Worm (Caenorhabditis elegans) whole organism, L1 larva: ENCODE measurements around the gene pept-2.
A peak's percentile ranks its signal among the peaks of the same experiment; 100 is the strongest.

Experiments used
- aly-2 ChIP-seq: fragments of 150-350 bp; optimal IDR thresholded peaks from 2 replicates; lab custom pipeline; 2014; ENCODE audit warnings: missing biosample characterization, missing genetic modification characterization
- blmp-1 ChIP-seq: fragments of 150-350 bp; optimal IDR thresholded peaks from 2 replicates; lab custom pipeline; 2014; ENCODE audit warnings: missing biosample characterization, missing genetic modification characterization
- ceh-8 ChIP-seq: fragments of 200-800 bp; sonication (Bioruptor generic); optimal IDR thresholded peaks from 2 replicates; lab custom pipeline; 2018; ENCODE audit warnings: mild to moderate bottlenecking, missing genetic modification characterization, moderate library complexity, missing compliant biosample characterization
- dsc-1 ChIP-seq: sonication (generic microtip); optimal IDR thresholded peaks from 2 replicates; lab custom pipeline; 2016; ENCODE audit warnings: mild to moderate bottlenecking, missing genetic modification characterization, missing compliant biosample characterization
- efl-1 ChIP-seq, 4 experiments: fragments of 150-350 bp; optimal IDR thresholded peaks in 3 of 4; peaks in 1 of 4; 1 replicate in 1 of 4; 2 replicates in 3 of 4; lab custom pipeline; 2014; ENCODE audit warnings: missing biosample characterization in 2 of 4, missing genetic modification characterization in 2 of 4, missing genetic modification reagents in 2 of 4
- elt-2 ChIP-seq: sonication (generic microtip); optimal IDR thresholded peaks from 2 replicates; lab custom pipeline; 2016; ENCODE audit warnings: missing genetic modification characterization, mild to moderate bottlenecking, inconsistent platforms, missing compliant biosample characterization, missing genetic modification reagents
- elt-3 ChIP-seq, 6 experiments: fragments of 150-350 bp in 1 of 6; sonication (generic microtip); optimal IDR thresholded peaks; 2 replicates each; lab custom pipeline; 2017 to 2018; ENCODE audit warnings: missing biosample characterization in 6 of 6, missing genetic modification characterization in 6 of 6, inconsistent platforms in 1 of 6
- fkh-4 ChIP-seq: sonication (generic microtip); optimal IDR thresholded peaks from 2 replicates; lab custom pipeline; 2016; ENCODE audit warnings: missing compliant biosample characterization, missing genetic modification characterization, borderline replicate concordance
- lin-14 ChIP-seq: fragments of 200-800 bp; sonication (Bioruptor generic); optimal IDR thresholded peaks from 2 replicates; lab custom pipeline; 2018; ENCODE audit warnings: mild to moderate bottlenecking, missing genetic modification characterization, moderate library complexity, missing compliant biosample characterization
- lin-15B ChIP-seq: fragments of 150-350 bp; sonication (generic microtip); optimal IDR thresholded peaks from 3 replicates; lab custom pipeline; 2014; ENCODE audit warnings: missing biosample characterization, missing genetic modification characterization
- lin-35 ChIP-seq, 2 experiments: fragments of 150-350 bp; optimal IDR thresholded peaks; 2 replicates each; lab custom pipeline; 2014; ENCODE audit warnings: missing biosample characterization in 2 of 2, missing genetic modification characterization in 2 of 2, missing genetic modification reagents in 2 of 2
- lsy-2 ChIP-seq, 2 experiments: fragments of 150-350 bp; optimal IDR thresholded peaks; 2 replicates each; lab custom pipeline; 2014; ENCODE audit warnings: missing biosample characterization in 2 of 2, missing genetic modification characterization in 2 of 2
- mdl-1 ChIP-seq, 2 experiments: fragments of 150-350 bp; optimal IDR thresholded peaks; 2 replicates each; lab custom pipeline; 2014 to 2017; ENCODE audit warnings: missing biosample characterization in 2 of 2, missing genetic modification characterization in 2 of 2, inconsistent platforms in 1 of 2
- mef-2 ChIP-seq: fragments of 150-350 bp; optimal IDR thresholded peaks from 2 replicates; lab custom pipeline; 2014; ENCODE audit warnings: missing biosample characterization, missing genetic modification characterization
- nhr-19 ChIP-seq: fragments of 200-800 bp; sonication (Bioruptor generic); conservative IDR thresholded peaks from 2 replicates; pipeline ENCODE4 v1.3.6; 2022; ENCODE audit warnings: missing genetic modification characterization, missing compliant biosample characterization
- nhr-20 ChIP-seq: sonication (generic microtip); optimal IDR thresholded peaks from 2 replicates; lab custom pipeline; 2016; ENCODE audit warnings: mild to moderate bottlenecking, missing genetic modification characterization, missing compliant biosample characterization
- nhr-85 ChIP-seq: sonication (generic microtip); peaks from one replicate; lab custom pipeline; 2016; ENCODE audit warnings: missing genetic modification characterization, inconsistent platforms, missing compliant biosample characterization
- nhr-90 ChIP-seq: sonication (generic microtip); optimal IDR thresholded peaks from 2 replicates; lab custom pipeline; 2016; ENCODE audit warnings: mild to moderate bottlenecking, missing genetic modification characterization, missing compliant biosample characterization; ENCODE audit not compliant: poor library complexity
- pag-3 ChIP-seq: sonication (generic microtip); optimal IDR thresholded peaks from 2 replicates; lab custom pipeline; 2017; ENCODE audit warnings: missing genetic modification characterization, mild to moderate bottlenecking, missing compliant biosample characterization, antibody characterized with exemption, borderline replicate concordance; ENCODE audit not compliant: insufficient read depth
- pax-3 ChIP-seq: fragments of 200-800 bp; sonication (Bioruptor generic); optimal IDR thresholded peaks from 2 replicates; lab custom pipeline; 2018; ENCODE audit warnings: mild to moderate bottlenecking, missing genetic modification characterization, moderate library complexity, missing compliant biosample characterization
- snu-23 ChIP-seq: sonication (generic microtip); optimal IDR thresholded peaks from 2 replicates; lab custom pipeline; 2016; ENCODE audit warnings: missing genetic modification characterization, missing compliant biosample characterization
- sox-4 ChIP-seq: sonication (generic microtip); optimal IDR thresholded peaks from 2 replicates; lab custom pipeline; 2016; ENCODE audit warnings: missing genetic modification characterization, missing compliant biosample characterization
- tbx-2 ChIP-seq: sonication (generic microtip); optimal IDR thresholded peaks from 2 replicates; lab custom pipeline; 2016; ENCODE audit warnings: missing genetic modification characterization, missing compliant biosample characterization
- unc-62 ChIP-seq: fragments of 150-350 bp; optimal IDR thresholded peaks from 2 replicates; lab custom pipeline; 2014; ENCODE audit warnings: missing biosample characterization, missing genetic modification reagents, missing genetic modification characterization
- vab-15 ChIP-seq: sonication (generic microtip); optimal IDR thresholded peaks from 2 replicates; lab custom pipeline; 2017; ENCODE audit warnings: missing genotype, mild to moderate bottlenecking, missing genetic modification characterization, missing compliant biosample characterization
- xbp-1 ChIP-seq: sonication (generic microtip); optimal IDR thresholded peaks from 2 replicates; lab custom pipeline; 2016; ENCODE audit warnings: missing genetic modification characterization, missing compliant biosample characterization
- zip-4 ChIP-seq: fragments of 200-800 bp; sonication (Bioruptor generic); optimal IDR thresholded peaks from 2 replicates; lab custom pipeline; 2018; ENCODE audit warnings: mild to moderate bottlenecking, missing genetic modification characterization, moderate library complexity, missing compliant biosample characterization

Gene pept-2

ce11 chrIV:10784085-10784484 is 6.4 kb upstream of the pept-2 start:
- TF ChIP-seq pag-3 (tag; lab: Kevin White, UChicago) (no peak), tbx-2 (tag; lab: Kevin White, UChicago) (peak; percentile 24), nhr-20 (tag; lab: Kevin White, UChicago) (peak; percentile 66), nhr-19 (peak; percentile 38; the same call in 1 of the 2 replicates), vab-15 (tag; lab: Kevin White, UChicago) (no peak), lin-14 (GFP tag; lab: Kevin White, UChicago) (peak; percentile 50), mdl-1 (tag; optimal IDR thresholded peaks at IDR 0.05; lab: Kevin White, UChicago) (peak in 1 of 2 experiments; percentile 27), fkh-4 (tag; lab: Kevin White, UChicago) (no peak), lin-35 (GFP tag; optimal IDR thresholded peaks at IDR 0.05; lab: Kevin White, UChicago) (peak in 1 of 2 experiments; percentile 25), elt-3 (tag; optimal IDR thresholded peaks at IDR 0.05; lab: Kevin White, UChicago) (peak in 5 of 6 experiments; percentile 18 to 91 (median 49)), nhr-85 (tag; lab: Kevin White, UChicago) (peak; percentile 90), snu-23 (GFP tag; lab: Kevin White, UChicago) (peak; percentile 34), ceh-8 (GFP tag; lab: Kevin White, UChicago) (no peak), blmp-1 (peak; percentile 72), nhr-90 (tag; lab: Kevin White, UChicago) (peak; percentile 43), xbp-1 (tag; lab: Kevin White, UChicago) (no peak), lsy-2 (tag; optimal IDR thresholded peaks at IDR 0.05; lab: Kevin White, UChicago) (peak in 1 of 2 experiments; percentile 23)

- TF ChIP-seq efl-1 (optimal IDR thresholded peaks at IDR 0.05; lab: Kevin White, UChicago) (no peak), efl-1 (GFP tag; optimal IDR thresholded peaks at IDR 0.05 in 1 of 2; lab: Kevin White, UChicago) (peak in 1 of 2 experiments; percentile 29), mef-2 (no peak)
Measured at ce11 chrIV:10786731-10787130, 3.7 kb upstream of the pept-2 start, which contains the start of gene srd-7. srd-7 (minus strand) TSS chrIV:10786831.

- peak; percentile 67 for TF ChIP-seq elt-2 (tag; lab: Kevin White, UChicago)
- peak; percentile 1 for TF ChIP-seq lin-14 (GFP tag; lab: Kevin White, UChicago)
- TF ChIP-seq pax-3 = no peak
- TF ChIP-seq lin-35 (GFP tag; optimal IDR thresholded peaks at IDR 0.05; lab: Kevin White, UChicago) = peak in 1 of 2 experiments; percentile 24
- no peak for TF ChIP-seq blmp-1
- TF ChIP-seq, all 84 proteins: peak for 3
Measured at ce11 chrIV:10795678-10796077, 5.2 kb downstream of the pept-2 start.

ce11 chrIV:10796707-10797106 is 6.3 kb downstream of the pept-2 start:
- TF ChIP-seq elt-2 (tag; lab: Kevin White, UChicago) (peak; percentile 64), lin-15B (tag; lab: Kevin White, UChicago) (no peak)
- TF ChIP-seq, all 84 proteins: peak for 1

ce11 chrIV:10798604-10799003 is 8.2 kb downstream of the pept-2 start:
- TF ChIP-seq efl-1 (optimal IDR thresholded peaks at IDR 0.05; lab: Kevin White, UChicago) = no peak
- peak in 1 of 2 experiments; percentile 78 for TF ChIP-seq efl-1 (GFP tag; optimal IDR thresholded peaks at IDR 0.05 in 1 of 2; lab: Kevin White, UChicago)
- no peak for TF ChIP-seq unc-62 (GFP tag; lab: Kevin White, UChicago)

ce11 chrIV:10799354-10799753 is 8.9 kb downstream of the pept-2 start, which contains the start of gene zipt-2.1:
zipt-2.1 (plus strand) TSS chrIV:10799654.
- TF ChIP-seq sox-4 = no peak
- TF ChIP-seq nhr-90 (tag; lab: Kevin White, UChicago) = no peak
- no peak for TF ChIP-seq aly-2

ce11 chrIV:10803973-10804372 is 13.5 kb downstream of the pept-2 start:
- TF ChIP-seq dsc-1 (tag; lab: Kevin White, UChicago) (peak; percentile 84), fkh-4 (tag; lab: Kevin White, UChicago) (peak; percentile 73), zip-4 (GFP tag; lab: Kevin White, UChicago) (no peak)
